Fruit fly (Drosophila melanogaster): ENCODE data around the gene CG42367.
A peak's percentile ranks its signal among the peaks of the same experiment; 100 is the strongest.

CG42367 gene

dm6 chr2L:9947265-9947664, 16.9 kb downstream of the CG42367 start, which contains the start of gene CG5853 (continued):
- peak; percentile 5 for TF ChIP-seq esn (GFP tag; optimal IDR thresholded peaks at IDR 0.05)
- TF ChIP-seq eg (GFP tag; IDR thresholded peaks at IDR 0.05) = peak; percentile 68; the same call in 2 of the 3 replicates
- TF ChIP-seq CG7368 (GFP tag; optimal IDR thresholded peaks at IDR 0.05) = peak; percentile 26
- TF ChIP-seq pdm3 (GFP tag; optimal IDR thresholded peaks at IDR 0.05) = no peak
- peak; percentile 3 for TF ChIP-seq CG3032 (tag; optimal IDR thresholded peaks at IDR 0.05)
- TF ChIP-seq CG1621 (tag; optimal IDR thresholded peaks at IDR 0.05) = peak; percentile 64
- TF ChIP-seq CG32006 (GFP tag; optimal IDR thresholded peaks at IDR 0.05) = no peak

- TF ChIP-seq salr (GFP tag; optimal IDR thresholded peaks at IDR 0.05) (peak in 1 of 2 experiments; percentile 12), eg (GFP tag; IDR thresholded peaks at IDR 0.05) (peak; percentile 23; the same call in 1 of the 3 replicates), topi (GFP tag; optimal IDR thresholded peaks at IDR 0.05) (peak; percentile 22), CG6163 (GFP tag; IDR thresholded peaks at IDR 0.05) (0 out of 3 replicates have a peak, but pooled peaks have one; percentile 49), CG10631 (GFP tag; optimal IDR thresholded peaks at IDR 0.05) (no peak), Ets21C (GFP tag; optimal IDR thresholded peaks at IDR 0.05) (no peak), vri (GFP tag; optimal IDR thresholded peaks at IDR 0.05) (peak; percentile 99), Sox14 (GFP tag; optimal IDR thresholded peaks at IDR 0.05) (peak; percentile 34), pdm3 (GFP tag; optimal IDR thresholded peaks at IDR 0.05) (peak; percentile 29), Smox (GFP tag; optimal IDR thresholded peaks at IDR 0.05) (peak; percentile 22), Eip93F (GFP tag; optimal IDR thresholded peaks at IDR 0.05) (peak; percentile 87), Hr38 (GFP tag; optimal IDR thresholded peaks at IDR 0.05) (no peak), CG32006 (GFP tag; optimal IDR thresholded peaks at IDR 0.05) (peak; percentile 46), Blimp-1 (GFP tag; optimal IDR thresholded peaks at IDR 0.05) (no peak), ss (GFP tag; optimal IDR thresholded peaks at IDR 0.05) (peak; percentile 0 to 14), CG11762 (GFP tag; optimal IDR thresholded peaks at IDR 0.05; ENCODE audit: insufficient read depth) (no peak), Met (GFP tag; optimal IDR thresholded peaks at IDR 0.05) (no peak), CG3032 (tag; optimal IDR thresholded peaks at IDR 0.05) (no peak), CG1621 (tag; optimal IDR thresholded peaks at IDR 0.05) (peak; percentile 13), esn (GFP tag; optimal IDR thresholded peaks at IDR 0.05) (peak; percentile 50), CG6854 (GFP tag; optimal IDR thresholded peaks at IDR 0.05) (no peak), Hr4 (GFP tag; optimal IDR thresholded peaks at IDR 0.05) (peak; percentile 5), Eip78C (GFP tag) (peak; percentile 85), Hr39 (GFP tag; optimal IDR thresholded peaks at IDR 0.05) (peak; percentile 6), OdsH (GFP tag; optimal IDR thresholded peaks at IDR 0.05) (peak; percentile 10), CG31627 (GFP tag; optimal IDR thresholded peaks at IDR 0.05) (peak; percentile 4), spab (GFP tag; optimal IDR thresholded peaks at IDR 0.05) (no peak), CG8632 (GFP tag; optimal IDR thresholded peaks at IDR 0.05) (no peak)
These were observed 17.5 kb downstream of the CG42367 start for dm6 chr2L:9947738-9948519.

- TF ChIP-seq Sox14 (GFP tag; optimal IDR thresholded peaks at IDR 0.05) (no peak), Ets96B (tag; optimal IDR thresholded peaks at IDR 0.05) (no peak), dsx (GFP tag; optimal IDR thresholded peaks at IDR 0.05; ENCODE audit: poor library complexity, severe bottlenecking) (no peak), CG6808 (GFP tag; optimal IDR thresholded peaks at IDR 0.05) (peak; percentile 0), Hr4 (GFP tag; optimal IDR thresholded peaks at IDR 0.05) (no peak), svp (GFP tag) (peak; percentile 89), fkh (GFP tag; optimal IDR thresholded peaks at IDR 0.05) (no peak), CG15336 (GFP tag; IDR thresholded peaks at IDR 0.05) (no peak), spab (GFP tag; optimal IDR thresholded peaks at IDR 0.05) (no peak), CG11294 (GFP tag; IDR thresholded peaks at IDR 0.05) (no peak), CG6163 (GFP tag; IDR thresholded peaks at IDR 0.05) (no peak), CG6276 (GFP tag; optimal IDR thresholded peaks at IDR 0.05) (no peak), CG8319 (GFP tag; optimal IDR thresholded peaks at IDR 0.05) (no peak)
These were observed 18.1 kb downstream of the CG42367 start for dm6 chr2L:9948520-9948858.
